Worm (Caenorhabditis elegans) whole organism, midembryonic: ENCODE measurements around the gene T16H12.9.

Source experiments
- T22C8.4 ChIP-seq: fragments of 200-800 bp; sonication (Bioruptor generic); IDR thresholded peaks from 2 replicates; pipeline ENCODE4 v1.3.6; 2022; ENCODE audit warnings: missing genetic modification characterization, missing compliant biosample characterization
- tab-1 ChIP-seq: fragments of 200-800 bp; sonication (Bioruptor generic); IDR thresholded peaks from 2 replicates; pipeline ENCODE4 v1.3.6; 2022; ENCODE audit warnings: missing genetic modification characterization, missing compliant biosample characterization

Gene T16H12.9

ce11 chrIII:10160385-10160784, 51.3 kb downstream of the T16H12.9 start, which contains the start of the genes K08E5.5 and mua-3:
K08E5.5 (minus strand) TSS chrIII:10160485.
mua-3 (plus strand) TSS chrIII:10160697.
- TF ChIP-seq T22C8.4 (no peak), tab-1 (GFP tag; lab: Robert Waterston, UW) (no peak)
